Worm (Caenorhabditis elegans): ENCODE data around the gene srsx-36.

ce11 chrV:15824866-15825265, 15.4 kb upstream of the srsx-36 start, which contains the start of gene srbc-50:
- TF ChIP-seq zip-8 (tag; optimal IDR thresholded peaks at IDR 0.05) (no peak), elt-3 (tag; optimal IDR thresholded peaks at IDR 0.05) (no peak), unc-62 (GFP tag; optimal IDR thresholded peaks at IDR 0.05) (no peak), mep-1 (tag; optimal IDR thresholded peaks at IDR 0.05) (no peak)

Measured in whole organism, mixed stage, embryonic.